Fruit fly (Drosophila melanogaster) whole organism, wandering third instar larva: ENCODE measurements around the gene Tdh.

Experiments
- Abd-B ChIP-seq: fragments of >200 bp; optimal IDR thresholded peaks from 2 replicates; lab custom pipeline; 2017; ENCODE audit warnings: missing biosample characterization, missing genetic modification characterization
- CG32264 ChIP-seq: fragments of 200-800 bp; sonication (Bioruptor generic); optimal IDR thresholded peaks from 2 replicates; lab custom pipeline; 2016; ENCODE audit warnings: missing biosample characterization, missing genetic modification characterization
- CG9705 ChIP-seq: fragments of 200-800 bp; sonication (Bioruptor generic); optimal IDR thresholded peaks from 2 replicates; lab custom pipeline; 2018; ENCODE audit warnings: missing biosample characterization, mild to moderate bottlenecking, missing genetic modification characterization
- CrebA ChIP-seq: fragments of 200-800 bp; sonication (Bioruptor generic); optimal IDR thresholded peaks from 2 replicates; lab custom pipeline; 2016; ENCODE audit warnings: missing biosample characterization, mild to moderate bottlenecking, missing genetic modification characterization, borderline replicate concordance
- Dfd ChIP-seq: fragments of >200 bp; optimal IDR thresholded peaks from 2 replicates; lab custom pipeline; 2017; ENCODE audit warnings: missing biosample characterization, missing genetic modification characterization
- Dif ChIP-seq: fragments of 200-275, 200-300 bp; sonication (Bioruptor generic); optimal IDR thresholded peaks from 2 replicates; lab custom pipeline; 2018; ENCODE audit warnings: missing biosample characterization, missing genetic modification characterization; ENCODE audit not compliant: partially characterized antibody
- GATAd ChIP-seq: sonication (Bioruptor generic); optimal IDR thresholded peaks from 2 replicates; lab custom pipeline; 2016; ENCODE audit warnings: missing biosample characterization, missing genetic modification characterization
- HLH106 ChIP-seq: fragments of 200-800 bp; optimal IDR thresholded peaks from 3 replicates; lab custom pipeline; 2019; ENCODE audit warnings: missing biosample characterization, mild to moderate bottlenecking, missing genetic modification characterization, moderate library complexity
- Hnf4 ChIP-seq: fragments of 200-800 bp; sonication (Bioruptor generic); optimal IDR thresholded peaks from 2 replicates; lab custom pipeline; 2016; ENCODE audit warnings: missing biosample characterization, mild to moderate bottlenecking, missing genetic modification characterization
- Hr78 ChIP-seq: fragments of >200 bp; optimal IDR thresholded peaks from 2 replicates; lab custom pipeline; 2017; ENCODE audit warnings: missing biosample characterization, missing genetic modification characterization
- Hr83 ChIP-seq: fragments of 200-300 bp; sonication (Bioruptor generic); optimal IDR thresholded peaks from 2 replicates; lab custom pipeline; 2016; ENCODE audit warnings: missing biosample characterization, mild to moderate bottlenecking, missing genetic modification characterization, moderate library complexity; ENCODE audit not compliant: poor library complexity, severe bottlenecking
- Jra ChIP-seq: sonication (Bioruptor generic); optimal IDR thresholded peaks from 2 replicates; lab custom pipeline; 2016; ENCODE audit warnings: missing biosample characterization, missing genetic modification characterization
- Mio ChIP-seq: sonication (Bioruptor generic); optimal IDR thresholded peaks from 2 replicates; lab custom pipeline; 2016; ENCODE audit warnings: missing biosample characterization, missing genetic modification characterization
- Myc ChIP-seq: fragments of >200 bp; optimal IDR thresholded peaks from 2 replicates; lab custom pipeline; 2017
- N ChIP-seq: fragments of >200 bp; optimal IDR thresholded peaks from 2 replicates; lab custom pipeline; 2018; ENCODE audit warnings: missing biosample characterization, missing external identifiers, missing genetic modification characterization
- OdsH ChIP-seq: fragments of 200-800 bp; sonication (Bioruptor generic); optimal IDR thresholded peaks from 2 replicates; lab custom pipeline; 2016; ENCODE audit warnings: missing biosample characterization, mild to moderate bottlenecking, missing genetic modification characterization
- Rel ChIP-seq, 2 experiments: fragments of 200-800 bp; sonication (Bioruptor generic) in 1 of 2; optimal IDR thresholded peaks; 2 replicates in 1 of 2; 3 replicates in 1 of 2; lab custom pipeline; 2016 to 2019; ENCODE audit warnings: mild to moderate bottlenecking in 2 of 2, missing biosample characterization in 2 of 2, missing genetic modification characterization in 2 of 2, moderate library complexity in 1 of 2
- Sp1 ChIP-seq: fragments of 200-800 bp; sonication (Bioruptor generic); optimal IDR thresholded peaks from 3 replicates; lab custom pipeline; 2019; ENCODE audit warnings: missing biosample characterization, mild to moderate bottlenecking, missing genetic modification characterization, moderate library complexity
- Vsx2 ChIP-seq: fragments of 200-300, 225-300 bp; sonication (Bioruptor generic); optimal IDR thresholded peaks from 2 replicates; lab custom pipeline; 2018; ENCODE audit warnings: missing biosample characterization, missing genetic modification characterization; ENCODE audit not compliant: partially characterized antibody
- brk ChIP-seq: fragments of 200-800 bp; sonication (Bioruptor generic); optimal IDR thresholded peaks from 2 replicates; lab custom pipeline; 2016; ENCODE audit warnings: missing biosample characterization, mild to moderate bottlenecking, missing genetic modification characterization
- dl ChIP-seq, 2 experiments: fragments of 175-275, 200-275 bp in 1 of 2; fragments of 200-275 bp in 1 of 2; sonication (Bioruptor generic); optimal IDR thresholded peaks; lab custom pipeline; 2018; ENCODE audit warnings: mild to moderate bottlenecking in 2 of 2, missing biosample characterization in 2 of 2, missing genetic modification characterization in 2 of 2, moderate library complexity in 2 of 2; ENCODE audit not compliant: partially characterized antibody in 2 of 2, insufficient read depth in 1 of 2
- dmrt93B ChIP-seq: fragments of 200-800 bp; sonication (Bioruptor generic); optimal IDR thresholded peaks from 2 replicates; lab custom pipeline; 2018; ENCODE audit warnings: missing biosample characterization, mild to moderate bottlenecking, missing genetic modification characterization
- dsf ChIP-seq: sonication (Bioruptor generic); optimal IDR thresholded peaks from 2 replicates; lab custom pipeline; 2016; ENCODE audit warnings: missing biosample characterization, missing genetic modification characterization, borderline replicate concordance
- ey ChIP-seq: fragments of 200-800 bp; sonication (Bioruptor generic); optimal IDR thresholded peaks from 2 replicates; lab custom pipeline; 2016; ENCODE audit warnings: missing biosample characterization, missing genetic modification characterization
- foxo ChIP-seq, 2 experiments: fragments of 200-800 bp; sonication (Bioruptor generic); optimal IDR thresholded peaks; 2 replicates in 1 of 2; 3 replicates in 1 of 2; lab custom pipeline; 2016 to 2017; ENCODE audit warnings: missing biosample characterization in 2 of 2, missing genetic modification characterization in 2 of 2
- h ChIP-seq: fragments of 200-800 bp; sonication (Bioruptor generic); optimal IDR thresholded peaks from 3 replicates; lab custom pipeline; 2016; ENCODE audit warnings: missing biosample characterization, mild to moderate bottlenecking, missing genetic modification characterization
- jim ChIP-seq: fragments of 175-275, 200-325 bp; sonication (Bioruptor generic); optimal IDR thresholded peaks from 2 replicates; lab custom pipeline; 2016; ENCODE audit warnings: missing biosample characterization, mild to moderate bottlenecking, missing genetic modification characterization
- lola ChIP-seq: fragments of >200 bp; optimal IDR thresholded peaks from 2 replicates; lab custom pipeline; 2017; ENCODE audit warnings: missing biosample characterization, missing genetic modification characterization
- pan ChIP-seq: fragments of >200 bp; optimal IDR thresholded peaks from 2 replicates; lab custom pipeline; 2017
- psq ChIP-seq: fragments of 200-800 bp; sonication (Bioruptor generic); optimal IDR thresholded peaks from 3 replicates; lab custom pipeline; 2017; ENCODE audit warnings: missing biosample characterization, mild to moderate bottlenecking, missing genetic modification characterization, moderate library complexity
- rgr ChIP-seq: fragments of 200-800 bp; sonication (Bioruptor generic); optimal IDR thresholded peaks from 3 replicates; lab custom pipeline; 2016; ENCODE audit warnings: missing biosample characterization, mild to moderate bottlenecking, missing genetic modification characterization
- sage ChIP-seq: fragments of 200-800 bp; sonication (Bioruptor generic); optimal IDR thresholded peaks from 2 replicates; lab custom pipeline; 2016; ENCODE audit warnings: missing biosample characterization, mild to moderate bottlenecking, missing genetic modification characterization
- sv ChIP-seq: fragments of 200-800 bp; sonication (Bioruptor generic); optimal IDR thresholded peaks from 3 replicates; lab custom pipeline; 2016; ENCODE audit warnings: missing biosample characterization, missing genetic modification characterization
- tai ChIP-seq: sonication (Bioruptor generic); optimal IDR thresholded peaks from 2 replicates; lab custom pipeline; 2016; ENCODE audit warnings: missing biosample characterization, missing genetic modification characterization
- usp ChIP-seq: fragments of >200 bp; optimal IDR thresholded peaks from 2 replicates; lab custom pipeline; 2017; ENCODE audit warnings: missing biosample characterization, missing genetic modification characterization
- woc ChIP-seq: sonication (Bioruptor generic); optimal IDR thresholded peaks from 2 replicates; lab custom pipeline; 2016; ENCODE audit warnings: missing biosample characterization, mild to moderate bottlenecking, missing genetic modification characterization

The Tdh gene

dm6 chr3L:20439772-20440171 is 27.0 kb upstream of the Tdh start, which contains the start of gene Hpd:
Hpd (minus strand) TSS chr3L:20439872.
- TF ChIP-seq OdsH (GFP tag; lab: Kevin White, UChicago) (no peak), tai (GFP tag; lab: Kevin White, UChicago) (no peak), Abd-B (GFP tag; lab: Kevin White, UChicago) (no peak), psq (no peak), Rel (GFP tag; optimal IDR thresholded peaks at IDR 0.05; lab: Kevin White, UChicago) (no peak), Rel (tag; optimal IDR thresholded peaks at IDR 0.05; lab: Kevin White, UChicago) (no peak), sage (GFP tag; lab: Kevin White, UChicago) (no peak), Hr83 (GFP tag; lab: Kevin White, UChicago) (no peak), sv (GFP tag; lab: Kevin White, UChicago) (no peak), GATAd (no peak), h (no peak), dsf (GFP tag; lab: Kevin White, UChicago) (no peak), pan (lab: Kevin White, UChicago) (no peak)

dm6 chr3L:20440902-20441429 is 25.8 kb upstream of the Tdh start:
- TF ChIP-seq Hr78 (GFP tag; lab: Kevin White, UChicago): no peak
- no peak for TF ChIP-seq usp (GFP tag; lab: Kevin White, UChicago)
- TF ChIP-seq Rel (GFP tag; optimal IDR thresholded peaks at IDR 0.05; lab: Kevin White, UChicago): no peak
- TF ChIP-seq Rel (tag; optimal IDR thresholded peaks at IDR 0.05; lab: Kevin White, UChicago): no peak
- no peak for TF ChIP-seq CrebA (GFP tag; lab: Kevin White, UChicago)
- no peak for TF ChIP-seq Hr83 (GFP tag; lab: Kevin White, UChicago)
- TF ChIP-seq CG9705 (GFP tag; lab: Kevin White, UChicago): no peak
- no peak for TF ChIP-seq Mio (GFP tag; lab: Kevin White, UChicago)
- TF ChIP-seq Abd-B (GFP tag; lab: Kevin White, UChicago): no peak
- no peak for TF ChIP-seq sv (GFP tag; lab: Kevin White, UChicago)
- no peak for TF ChIP-seq woc (GFP tag; lab: Kevin White, UChicago)
- no peak for TF ChIP-seq foxo (GFP tag; optimal IDR thresholded peaks at IDR 0.05; lab: Kevin White, UChicago)
- no peak for TF ChIP-seq HLH106 (tag; lab: Kevin White, UChicago)
- no peak for TF ChIP-seq Hnf4
- TF ChIP-seq N (GFP tag; lab: Kevin White, UChicago): no peak
- no peak for TF ChIP-seq Vsx2 (GFP tag; lab: Kevin White, UChicago)
- no peak for TF ChIP-seq ey (GFP tag; lab: Kevin White, UChicago)
- TF ChIP-seq OdsH (GFP tag; lab: Kevin White, UChicago): no peak

DNA sequence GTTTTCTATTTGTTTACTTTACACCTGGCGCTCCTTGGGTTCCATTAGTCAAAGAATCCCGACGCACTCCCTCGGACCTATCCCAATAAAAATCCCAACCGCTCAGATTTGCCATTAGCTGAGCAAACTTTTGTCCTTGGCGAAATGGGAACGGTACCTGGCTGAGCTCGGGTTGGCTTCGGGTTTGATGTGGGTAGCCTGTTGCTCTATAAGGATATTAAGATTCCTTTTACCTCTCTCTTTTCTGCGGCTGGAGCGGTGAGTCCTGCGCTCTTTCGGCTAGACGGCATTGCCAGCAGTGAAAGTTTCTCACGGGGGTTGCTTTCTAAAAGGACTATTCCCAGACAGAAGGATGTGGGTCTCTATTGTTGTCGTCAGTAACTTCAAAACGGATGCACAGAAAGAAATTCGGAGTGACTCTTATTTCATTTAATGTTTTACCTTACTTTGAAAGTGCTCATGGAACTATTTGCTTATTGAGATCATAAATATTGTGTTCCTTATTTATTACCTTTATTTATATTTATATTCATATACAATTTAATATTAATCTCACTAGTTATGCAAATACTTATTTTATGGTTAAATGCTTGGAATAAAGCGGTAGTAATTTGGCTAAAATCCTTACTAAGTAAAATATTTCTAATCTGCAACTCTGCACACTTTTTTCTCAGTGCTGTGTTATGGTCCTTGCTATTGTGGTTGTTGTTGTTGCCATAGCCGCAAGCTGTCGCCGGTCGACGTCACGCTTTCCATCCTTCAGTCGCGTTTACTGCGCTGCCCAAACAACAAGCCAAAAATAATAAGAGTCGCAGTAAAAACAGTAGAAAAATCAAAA is 24.9 kb upstream of the Tdh start, which contains the start of gene CG5910:
TSS of gene CG5910 (plus strand) at position 788 of the 838 bp plus-strand sequence.
- TF ChIP-seq brk (GFP tag; lab: Kevin White, UChicago) (no peak), rgr (GFP tag; lab: Kevin White, UChicago) (peak; percentile 63), Abd-B (GFP tag; lab: Kevin White, UChicago) (no peak), psq (peak; percentile 64), CG32264 (GFP tag; lab: Kevin White, UChicago) (no peak), Hr83 (GFP tag; lab: Kevin White, UChicago) (no peak), Rel (GFP tag; optimal IDR thresholded peaks at IDR 0.05; lab: Kevin White, UChicago) (no peak), Rel (tag; optimal IDR thresholded peaks at IDR 0.05; lab: Kevin White, UChicago) (peak; percentile 20), jim (GFP tag; lab: Kevin White, UChicago) (no peak), h (peak; percentile 55), CG9705 (GFP tag; lab: Kevin White, UChicago) (peak; percentile 58), Dfd (GFP tag; lab: Kevin White, UChicago) (no peak), dl (GFP tag; optimal IDR thresholded peaks at IDR 0.05; lab: Kevin White, UChicago; ENCODE audit: insufficient read depth in 1 of 2, partially characterized antibody in 2 of 2) (no peak), dmrt93B (no peak), HLH106 (tag; lab: Kevin White, UChicago) (peak; percentile 78), sage (GFP tag; lab: Kevin White, UChicago) (no peak), usp (GFP tag; lab: Kevin White, UChicago) (no peak), woc (GFP tag; lab: Kevin White, UChicago) (peak; percentile 2), dsf (GFP tag; lab: Kevin White, UChicago) (no peak), lola (GFP tag; lab: Kevin White, UChicago) (no peak), GATAd (no peak), sv (GFP tag; lab: Kevin White, UChicago) (peak; percentile 50), Myc (lab: Kevin White, UChicago) (no peak), ey (GFP tag; lab: Kevin White, UChicago) (peak; percentile 1), Sp1 (GFP tag; lab: Kevin White, UChicago) (peak; percentile 85), foxo (GFP tag; optimal IDR thresholded peaks at IDR 0.05; lab: Kevin White, UChicago) (no peak), OdsH (GFP tag; lab: Kevin White, UChicago) (peak; percentile 69), Hr78 (GFP tag; lab: Kevin White, UChicago) (no peak), N (GFP tag; lab: Kevin White, UChicago) (no peak), Dif (GFP tag; lab: Kevin White, UChicago) (no peak), Jra (GFP tag; lab: Kevin White, UChicago) (no peak)
